Fruit fly (Drosophila melanogaster): Measurements from ENCODE around the gene CG2260.

CG2260 gene

dm6 chrX:8157294-8157693, 36.3 kb upstream of the CG2260 start, which contains the start of the genes Traf6 and GIIIspla2 (continued):
- peak in 1 of 3 experiments; percentile 65 for TF ChIP-seq lola (GFP tag; optimal IDR thresholded peaks at IDR 0.05)
- TF ChIP-seq CG4707 (GFP tag; optimal IDR thresholded peaks at IDR 0.05) = no peak
- peak; percentile 60 for TF ChIP-seq lbe (GFP tag; optimal IDR thresholded peaks at IDR 0.05)
- peak; percentile 70 for TF ChIP-seq Mad (GFP tag; optimal IDR thresholded peaks at IDR 0.05)
- peak; percentile 52 for TF ChIP-seq ap (GFP tag; IDR thresholded peaks at IDR 0.05)
- peak; percentile 17 for TF ChIP-seq eyg (GFP tag; optimal IDR thresholded peaks at IDR 0.05)
- TF ChIP-seq Hr78 (GFP tag; optimal IDR thresholded peaks at IDR 0.05) = no peak
- TF ChIP-seq Hr3 (GFP tag; optimal IDR thresholded peaks at IDR 0.05) = peak; percentile 78
- peak; percentile 90 for TF ChIP-seq ssp (GFP tag; IDR thresholded peaks at IDR 0.05)
- peak; percentile 42 for TF ChIP-seq CG4820 (GFP tag; optimal IDR thresholded peaks at IDR 0.05)
- peak; percentile 79 for TF ChIP-seq Meics (GFP tag; optimal IDR thresholded peaks at IDR 0.05)
- TF ChIP-seq CG11723 (GFP tag; optimal IDR thresholded peaks at IDR 0.05) = no peak
- TF ChIP-seq hbn (GFP tag; IDR thresholded peaks at IDR 0.05; ENCODE audit: partially characterized antibody) = no peak
- TF ChIP-seq CG32532 (GFP tag; IDR thresholded peaks at IDR 0.05) = peak; percentile 83
- TF ChIP-seq Asciz (GFP tag; optimal IDR thresholded peaks at IDR 0.05) = no peak
- peak; percentile 35 for TF ChIP-seq gfzf (GFP tag; optimal IDR thresholded peaks at IDR 0.05)
- peak; percentile 72 for TF ChIP-seq CG10209 (GFP tag; optimal IDR thresholded peaks at IDR 0.05)
- TF ChIP-seq Bdp1 (GFP tag; optimal IDR thresholded peaks at IDR 0.05) = peak; percentile 74
- TF ChIP-seq trem (tag; optimal IDR thresholded peaks at IDR 0.05) = peak; percentile 83
- TF ChIP-seq Awh (GFP tag; IDR thresholded peaks at IDR 0.05) = no peak
- TF ChIP-seq slp2 (GFP tag; optimal IDR thresholded peaks at IDR 0.05) = peak; percentile 25
- no peak for TF ChIP-seq CG2678 (tag; optimal IDR thresholded peaks at IDR 0.05)
- peak; percentile 65 for TF ChIP-seq CG4424 (GFP tag; optimal IDR thresholded peaks at IDR 0.05)
- no peak for TF ChIP-seq run (tag; optimal IDR thresholded peaks at IDR 0.05)
- peak; percentile 40; the same call in 1 of the 2 replicates for TF ChIP-seq onecut (GFP tag; IDR thresholded peaks at IDR 0.05)
- TF ChIP-seq CG10431 (GFP tag; optimal IDR thresholded peaks at IDR 0.05) = no peak
- peak; percentile 87 for TF ChIP-seq CG2120 (GFP tag; optimal IDR thresholded peaks at IDR 0.05)
- TF ChIP-seq org-1 (GFP tag; optimal IDR thresholded peaks at IDR 0.05) = peak; percentile 62
- TF ChIP-seq CG14860 (GFP tag; IDR thresholded peaks at IDR 0.05; ENCODE audit: partially characterized antibody) = no peak
- TF ChIP-seq Dbx (GFP tag; IDR thresholded peaks at IDR 0.05) = peak; percentile 81
- TF ChIP-seq Oli (tag; optimal IDR thresholded peaks at IDR 0.05) = peak; percentile 70
- TF ChIP-seq stc (GFP tag; IDR thresholded peaks at IDR 0.05) = peak; percentile 59; the same call in 1 of the 2 replicates
- TF ChIP-seq Camta (GFP tag; optimal IDR thresholded peaks at IDR 0.05) = peak; percentile 63
- TF ChIP-seq CG8290 (GFP tag; optimal IDR thresholded peaks at IDR 0.05) = peak; percentile 15
- TF ChIP-seq CG8290 (tag; optimal IDR thresholded peaks at IDR 0.05) = peak in 1 of 2 experiments; percentile 60
- TF ChIP-seq CG17802 (tag; optimal IDR thresholded peaks at IDR 0.05) = peak; percentile 90
- peak; percentile 49 for TF ChIP-seq Scr (GFP tag; IDR thresholded peaks at IDR 0.05; ENCODE audit: partially characterized antibody)
- TF ChIP-seq oc (tag; optimal IDR thresholded peaks at IDR 0.05) = no peak
- peak; percentile 62; the same call in 2 of the 3 replicates for TF ChIP-seq Optix (GFP tag; IDR thresholded peaks at IDR 0.05)
- TF ChIP-seq luna (GFP tag; optimal IDR thresholded peaks at IDR 0.05) = no peak
- peak; percentile 81 for TF ChIP-seq CG17361 (GFP tag; IDR thresholded peaks at IDR 0.05)
- peak; percentile 84 for TF ChIP-seq CG18599 (GFP tag; optimal IDR thresholded peaks at IDR 0.05)
- peak; percentile 32 for TF ChIP-seq Spps (tag; optimal IDR thresholded peaks at IDR 0.05)
- peak; percentile 66 for TF ChIP-seq fd3F (GFP tag; optimal IDR thresholded peaks at IDR 0.05)
- peak; percentile 81 for TF ChIP-seq ken (GFP tag; IDR thresholded peaks at IDR 0.05)
- TF ChIP-seq fd64A (GFP tag; optimal IDR thresholded peaks at IDR 0.05) = peak; percentile 33
- peak; percentile 49 for TF ChIP-seq CG5245 (GFP tag; optimal IDR thresholded peaks at IDR 0.05)
- TF ChIP-seq usp (GFP tag; optimal IDR thresholded peaks at IDR 0.05) = no peak
- peak; percentile 78 for TF ChIP-seq HLH54F (GFP tag; optimal IDR thresholded peaks at IDR 0.05)
- TF ChIP-seq Blimp-1 (GFP tag; optimal IDR thresholded peaks at IDR 0.05) = no peak
- TF ChIP-seq CG10959 (GFP tag; IDR thresholded peaks at IDR 0.05) = peak; percentile 63

All from whole organism, embryonic.